Fruit fly (Drosophila melanogaster) whole organism, pupa: ENCODE data around the gene CG5968.

Source experiments
- CG10348 ChIP-seq: fragments of 200-800 bp; sonication (Bioruptor generic); IDR thresholded peaks from 2 replicates; pipeline ENCODE4 v1.3.6; 2022; ENCODE audit warnings: missing biosample characterization, missing genetic modification characterization
- CG12605 ChIP-seq: fragments of 200-800 bp; sonication (Bioruptor generic); IDR thresholded peaks from 2 replicates; pipeline ENCODE4 v1.3.6; 2022; ENCODE audit warnings: missing biosample characterization, missing genetic modification characterization
- CG13204 ChIP-seq: fragments of 200-800 bp; sonication (Bioruptor generic); optimal IDR thresholded peaks from 2 replicates; lab custom pipeline; 2018; ENCODE audit warnings: missing biosample characterization, mild to moderate bottlenecking, missing genetic modification characterization, moderate library complexity
- CG14655 ChIP-seq: fragments of 200-800 bp; sonication (Bioruptor generic); optimal IDR thresholded peaks from 3 replicates; lab custom pipeline; 2017; ENCODE audit warnings: mild to moderate bottlenecking, missing biosample characterization, missing genetic modification reagents, missing genetic modification characterization
- CG15710 ChIP-seq: fragments of 200-800 bp; sonication (Bioruptor generic); optimal IDR thresholded peaks from 2 replicates; lab custom pipeline; 2018; ENCODE audit warnings: missing biosample characterization, mild to moderate bottlenecking, missing genetic modification characterization, moderate library complexity
- CG17806 ChIP-seq: fragments of 200-800 bp; sonication (Bioruptor generic); optimal IDR thresholded peaks from 2 replicates; lab custom pipeline; 2018; ENCODE audit warnings: missing biosample characterization, mild to moderate bottlenecking, missing genetic modification characterization, moderate library complexity
- CG32121 ChIP-seq: fragments of 200-800 bp; sonication (Bioruptor generic); IDR thresholded peaks from 2 replicates; pipeline ENCODE4 v1.3.6; 2022; ENCODE audit warnings: missing biosample characterization, missing genetic modification characterization
- CG34367 ChIP-seq: fragments of 200-800 bp; sonication (Bioruptor generic); optimal IDR thresholded peaks from 2 replicates; lab custom pipeline; 2018; ENCODE audit warnings: missing biosample characterization, mild to moderate bottlenecking, missing genetic modification characterization
- CG4496 ChIP-seq: fragments of 200-800 bp; sonication (Bioruptor generic); IDR thresholded peaks from 3 replicates; pipeline ENCODE4 v1.3.6; 2022; ENCODE audit warnings: missing biosample characterization, missing genetic modification characterization
- CG8159 ChIP-seq: fragments of 200-800 bp; sonication (Bioruptor generic); optimal IDR thresholded peaks from 3 replicates; lab custom pipeline; 2018; ENCODE audit warnings: missing biosample characterization, mild to moderate bottlenecking, missing genetic modification characterization, moderate library complexity
- CG8301 ChIP-seq: fragments of 200-800 bp; sonication (Bioruptor generic); optimal IDR thresholded peaks from 2 replicates; lab custom pipeline; 2018; ENCODE audit warnings: missing biosample characterization, mild to moderate bottlenecking, missing genetic modification characterization
- CG9948 ChIP-seq: fragments of 200-800 bp; sonication (Bioruptor generic); optimal IDR thresholded peaks from 2 replicates; lab custom pipeline; 2018; ENCODE audit warnings: missing biosample characterization, mild to moderate bottlenecking, missing genetic modification characterization, moderate library complexity
- D1 ChIP-seq: fragments of 200-800 bp; sonication (Bioruptor generic); optimal IDR thresholded peaks from 2 replicates; lab custom pipeline; 2018; ENCODE audit warnings: missing biosample characterization, mild to moderate bottlenecking, missing genetic modification characterization, moderate library complexity
- EcR ChIP-seq: fragments of 200-800 bp; sonication (Bioruptor generic); optimal IDR thresholded peaks from 3 replicates; lab custom pipeline; 2019; ENCODE audit warnings: missing biosample characterization, missing genetic modification characterization, mild to moderate bottlenecking, moderate library complexity, missing genetic modification reagents
- Ets98B ChIP-seq: fragments of 200-800 bp; sonication (Bioruptor generic); IDR thresholded peaks from 2 replicates; pipeline ENCODE4 v1.3.6; 2022; ENCODE audit warnings: missing biosample characterization, missing genetic modification characterization
- Pif1A ChIP-seq: fragments of 200-800 bp; sonication (Bioruptor generic); optimal IDR thresholded peaks from 3 replicates; lab custom pipeline; 2016; ENCODE audit warnings: missing biosample characterization, missing genetic modification characterization
- Pif1B ChIP-seq: fragments of 200-800 bp; sonication (Bioruptor generic); optimal IDR thresholded peaks from 3 replicates; lab custom pipeline; 2016; ENCODE audit warnings: missing biosample characterization, missing genetic modification characterization
- Snoo ChIP-seq: fragments of 200-800 bp; sonication (Bioruptor generic); optimal IDR thresholded peaks from 3 replicates; lab custom pipeline; 2017; ENCODE audit warnings: missing biosample characterization, mild to moderate bottlenecking, missing genetic modification characterization, inconsistent platforms
- fd96Ca ChIP-seq: fragments of 200-800 bp; sonication (Bioruptor generic); IDR thresholded peaks from 3 replicates; pipeline ENCODE4 v1.3.6; 2022; ENCODE audit warnings: missing biosample characterization, missing genetic modification characterization
- gl ChIP-seq: fragments of 200-800 bp; sonication (Bioruptor generic); optimal IDR thresholded peaks from 2 replicates; lab custom pipeline; 2018; ENCODE audit warnings: missing biosample characterization, mild to moderate bottlenecking, missing genetic modification characterization
- rn ChIP-seq: fragments of 200-800 bp; sonication (Bioruptor generic); IDR thresholded peaks from 2 replicates; pipeline ENCODE4 v1.3.6; 2022; ENCODE audit warnings: missing biosample characterization, missing genetic modification characterization

CG5968 gene

dm6 chr2L:16587654-16588348 lies 38.0 kb upstream of the CG5968 start:
- TF ChIP-seq CG12605 (GFP tag; lab: Robert Waterston, UW), result peak; percentile 81
- TF ChIP-seq Ets98B (GFP tag; lab: Robert Waterston, UW), result peak; percentile 75
- TF ChIP-seq CG9948 (tag; lab: Kevin White, UChicago), result no peak
- TF ChIP-seq CG32121 (GFP tag; lab: Robert Waterston, UW), result 0 out of 2 replicates have a peak, but pooled peaks have one; percentile 43
- TF ChIP-seq EcR, result peak; percentile 98
- no peak for TF ChIP-seq CG10348 (GFP tag; lab: Robert Waterston, UW)
- TF ChIP-seq fd96Ca, result no peak
- TF ChIP-seq gl (tag; lab: Kevin White, UChicago), result peak; percentile 86
- TF ChIP-seq CG4496 (GFP tag; lab: Robert Waterston, UW), result peak; percentile 62; the same call in 1 of the 3 replicates
- peak; percentile 92 for TF ChIP-seq D1 (tag; lab: Kevin White, UChicago)
- TF ChIP-seq CG13204 (GFP tag; lab: Kevin White, UChicago), result peak; percentile 71
- no peak for TF ChIP-seq CG8301 (tag; lab: Kevin White, UChicago)
- TF ChIP-seq CG14655 (GFP tag; lab: Kevin White, UChicago), result peak; percentile 29
- peak; percentile 42 for TF ChIP-seq CG34367 (tag; lab: Kevin White, UChicago)
- TF ChIP-seq CG8159 (tag; lab: Kevin White, UChicago), result peak; percentile 25
- peak; percentile 69 for TF ChIP-seq Pif1A (GFP tag; lab: Kevin White, UChicago)
- no peak for TF ChIP-seq rn (GFP tag; lab: Robert Waterston, UW)
- peak; percentile 66 for TF ChIP-seq Snoo (tag; lab: Kevin White, UChicago)
- TF ChIP-seq CG17806, result peak; percentile 35
- TF ChIP-seq CG15710 (tag; lab: Kevin White, UChicago), result peak; percentile 33
- TF ChIP-seq Pif1B, result peak; percentile 80
- TF ChIP-seq, all 21 proteins: peak for 16

- TF ChIP-seq CG9948 (tag; lab: Kevin White, UChicago) (no peak), EcR (no peak), Snoo (tag; lab: Kevin White, UChicago) (no peak), CG17806 (no peak), Ets98B (GFP tag; lab: Robert Waterston, UW) (no peak), fd96Ca (no peak), CG8301 (tag; lab: Kevin White, UChicago) (no peak), CG12605 (GFP tag; lab: Robert Waterston, UW) (no peak), CG8159 (tag; lab: Kevin White, UChicago) (no peak), CG4496 (GFP tag; lab: Robert Waterston, UW) (no peak), Pif1B (no peak), CG15710 (tag; lab: Kevin White, UChicago) (no peak), CG14655 (GFP tag; lab: Kevin White, UChicago) (no peak), CG34367 (tag; lab: Kevin White, UChicago) (no peak), rn (GFP tag; lab: Robert Waterston, UW) (no peak), CG32121 (GFP tag; lab: Robert Waterston, UW) (no peak), gl (tag; lab: Kevin White, UChicago) (no peak)
Observed at dm6 chr2L:16582732-16583131, 33.0 kb upstream of the CG5968 start.

dm6 chr2L:16562379-16562778 lies 12.6 kb upstream of the CG5968 start:
- no peak for TF ChIP-seq CG9948 (tag; lab: Kevin White, UChicago)
- peak; percentile 19 for TF ChIP-seq CG14655 (GFP tag; lab: Kevin White, UChicago)
- TF ChIP-seq CG32121 (GFP tag; lab: Robert Waterston, UW), result no peak
- peak; percentile 24 for TF ChIP-seq gl (tag; lab: Kevin White, UChicago)
- no peak for TF ChIP-seq Snoo (tag; lab: Kevin White, UChicago)
- no peak for TF ChIP-seq rn (GFP tag; lab: Robert Waterston, UW)
- TF ChIP-seq CG15710 (tag; lab: Kevin White, UChicago), result peak; percentile 31
- TF ChIP-seq D1 (tag; lab: Kevin White, UChicago), result no peak
- peak; percentile 44 for TF ChIP-seq CG13204 (GFP tag; lab: Kevin White, UChicago)
- TF ChIP-seq CG10348 (GFP tag; lab: Robert Waterston, UW), result no peak
- TF ChIP-seq CG34367 (tag; lab: Kevin White, UChicago), result peak; percentile 14
- TF ChIP-seq fd96Ca, result no peak
- TF ChIP-seq CG17806, result no peak
- 0 out of 3 replicates have a peak, but pooled peaks have one; percentile 45 for TF ChIP-seq CG4496 (GFP tag; lab: Robert Waterston, UW)
- peak; percentile 26 for TF ChIP-seq Pif1A (GFP tag; lab: Kevin White, UChicago)
- peak; percentile 22 for TF ChIP-seq Pif1B
- TF ChIP-seq CG8159 (tag; lab: Kevin White, UChicago), result peak; percentile 29
- TF ChIP-seq Ets98B (GFP tag; lab: Robert Waterston, UW), result no peak
- TF ChIP-seq CG12605 (GFP tag; lab: Robert Waterston, UW), result no peak; the same call in 1 of the 2 replicates
- TF ChIP-seq CG8301 (tag; lab: Kevin White, UChicago), result no peak
- TF ChIP-seq EcR, result no peak
- TF ChIP-seq, all 21 proteins: peak for 9

dm6 chr2L:16559919-16560318 lies 10.2 kb upstream of the CG5968 start:
- peak; percentile 32 for TF ChIP-seq CG8301 (tag; lab: Kevin White, UChicago)
- TF ChIP-seq CG10348 (GFP tag; lab: Robert Waterston, UW), result no peak
- peak; percentile 63 for TF ChIP-seq CG14655 (GFP tag; lab: Kevin White, UChicago)
- peak; percentile 39 for TF ChIP-seq CG9948 (tag; lab: Kevin White, UChicago)
- TF ChIP-seq gl (tag; lab: Kevin White, UChicago), result no peak
- peak; percentile 10 for TF ChIP-seq CG8159 (tag; lab: Kevin White, UChicago)
